Fruit fly (Drosophila melanogaster): ENCODE measurements around the gene CG10984.

Gene CG10984

dm6 chr3L:12794532-12794931, 44.6 kb downstream of the CG10984 start:
- no peak for TF ChIP-seq noc (tag; optimal IDR thresholded peaks at IDR 0.05)

dm6 chr3L:12796077-12796641, 46.2 kb downstream of the CG10984 start:
- no peak for TF ChIP-seq noc (tag; optimal IDR thresholded peaks at IDR 0.05)

dm6 chr3L:12798795-12799311, 48.9 kb downstream of the CG10984 start:
- no peak for TF ChIP-seq noc (tag; optimal IDR thresholded peaks at IDR 0.05)

- TF ChIP-seq noc (tag; optimal IDR thresholded peaks at IDR 0.05) = no peak
Measured at dm6 chr3L:12799431-12800147, 49.7 kb downstream of the CG10984 start.

dm6 chr3L:12800167-12800566, 50.2 kb downstream of the CG10984 start:
- TF ChIP-seq noc (tag; optimal IDR thresholded peaks at IDR 0.05) = no peak

dm6 chr3L:12802443-12802865, 52.5 kb downstream of the CG10984 start:
- TF ChIP-seq noc (tag; optimal IDR thresholded peaks at IDR 0.05) = no peak
